Worm (Caenorhabditis elegans): ENCODE results near the gene srx-4.

srx-4 gene

DNA sequence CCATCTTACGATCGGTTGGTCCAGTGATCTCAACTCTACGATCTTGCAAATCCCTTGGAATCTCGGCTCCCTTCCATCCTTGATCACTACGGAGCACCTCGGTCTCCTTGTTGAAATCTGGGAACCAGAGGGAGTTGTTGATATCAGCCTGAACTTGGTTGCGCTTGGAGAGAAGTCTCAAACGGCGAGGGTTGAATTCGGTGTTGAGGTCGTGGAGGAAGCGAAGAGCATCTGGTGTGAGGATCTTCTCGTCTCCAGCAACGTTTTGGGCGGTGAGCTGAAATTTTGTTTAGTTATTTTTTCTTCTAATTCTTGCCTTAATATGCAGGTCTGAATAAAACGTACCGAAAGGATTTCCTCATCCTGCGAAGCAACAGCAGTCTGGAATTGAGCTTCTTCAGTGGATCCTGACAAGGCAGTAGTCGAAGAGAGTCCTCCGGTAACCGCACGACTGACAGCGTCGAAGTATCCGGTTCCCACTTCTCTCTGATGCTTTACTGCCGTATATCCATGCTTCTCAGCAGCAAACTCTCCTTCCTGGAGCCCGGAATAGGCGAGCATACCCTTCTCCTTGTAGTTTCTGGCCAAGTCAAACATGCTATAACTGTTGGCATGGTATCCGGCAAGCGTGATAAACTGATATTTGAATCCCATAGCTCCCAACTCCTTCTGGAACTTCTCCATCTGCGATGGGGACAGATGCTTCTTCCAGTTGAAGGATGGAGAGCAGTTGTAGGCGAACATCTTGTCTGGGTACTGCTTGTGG is 33.4 kb upstream of the srx-4 start:
- TF ChIP-seq nhr-2 (tag; optimal IDR thresholded peaks at IDR 0.05) = no peak
- TF ChIP-seq sem-2 (GFP tag; optimal IDR thresholded peaks at IDR 0.05) = no peak
- TF ChIP-seq bed-3 (GFP tag; optimal IDR thresholded peaks at IDR 0.05) = no peak
- no peak for TF ChIP-seq nhr-76 (tag; optimal IDR thresholded peaks at IDR 0.05)
- no peak for TF ChIP-seq mep-1 (tag; optimal IDR thresholded peaks at IDR 0.05)
- no peak for TF ChIP-seq ceh-83 (GFP tag; optimal IDR thresholded peaks at IDR 0.05)
- TF ChIP-seq blmp-1 (tag; optimal IDR thresholded peaks at IDR 0.05) = no peak
- TF ChIP-seq unc-120 (tag; optimal IDR thresholded peaks at IDR 0.05; ENCODE audit: poor library complexity, severe bottlenecking) = no peak
- no peak for TF ChIP-seq nhr-28 (tag; optimal IDR thresholded peaks at IDR 0.05)
- TF ChIP-seq ztf-11 (tag; optimal IDR thresholded peaks at IDR 0.05) = no peak
- no peak for TF ChIP-seq lin-13 (tag; optimal IDR thresholded peaks at IDR 0.05)
- no peak for TF ChIP-seq ces-1 (GFP tag; optimal IDR thresholded peaks at IDR 0.05)
- TF ChIP-seq pha-4 (tag; optimal IDR thresholded peaks at IDR 0.05) = no peak
- TF ChIP-seq unc-39 (tag; optimal IDR thresholded peaks at IDR 0.05) = no peak
- no peak for TF ChIP-seq drap-1 (GFP tag; optimal IDR thresholded peaks at IDR 0.05)
- no peak for TF ChIP-seq mls-2 (tag; optimal IDR thresholded peaks at IDR 0.05)
- TF ChIP-seq flh-1 (GFP tag; optimal IDR thresholded peaks at IDR 0.05) = no peak
- no peak for TF ChIP-seq elt-3 (tag; optimal IDR thresholded peaks at IDR 0.05)

DNA sequence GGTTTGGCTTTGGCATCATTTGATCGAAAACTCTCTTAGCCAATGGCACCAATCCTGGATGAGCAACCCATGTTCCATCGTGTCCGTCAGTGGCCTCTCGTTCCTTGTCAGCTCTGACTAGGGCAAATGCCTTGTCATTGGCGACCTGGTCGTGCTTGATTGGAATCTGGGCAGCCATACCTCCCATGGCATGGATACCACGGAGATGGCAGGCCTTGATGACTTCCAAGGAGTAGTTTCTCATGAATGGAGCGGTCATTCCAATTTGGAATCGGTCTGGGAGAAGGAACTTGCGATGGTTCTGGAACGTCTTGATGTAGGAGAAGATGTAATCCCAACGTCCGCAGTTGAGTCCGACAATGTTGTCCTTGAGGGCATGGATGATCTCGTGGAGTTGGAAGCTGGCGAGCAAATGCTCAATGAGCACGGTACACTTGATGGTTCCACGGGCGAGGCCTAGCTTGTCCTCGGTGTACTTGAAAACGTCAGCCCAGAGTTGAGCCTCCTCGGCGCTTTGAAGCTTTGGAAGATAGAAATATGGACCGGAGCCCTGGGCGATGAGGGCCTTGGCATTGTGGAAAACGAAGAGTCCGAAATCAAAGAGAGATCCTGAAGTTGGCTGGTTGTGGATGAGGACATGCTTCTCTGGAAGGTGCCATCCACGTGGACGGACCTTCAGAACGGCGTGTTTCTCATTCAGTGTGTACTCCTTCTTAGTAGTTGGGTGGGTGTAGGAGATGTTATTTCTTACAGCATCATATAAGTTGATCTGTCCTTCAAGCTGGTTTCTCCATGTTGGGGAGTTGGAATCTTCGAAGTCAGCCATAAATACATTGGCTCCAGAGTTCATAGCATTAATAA is 32.6 kb upstream of the srx-4 start:
- TF ChIP-seq lin-13 (tag; optimal IDR thresholded peaks at IDR 0.05) (no peak), hlh-1 (tag; optimal IDR thresholded peaks at IDR 0.05) (no peak), ceh-39 (tag; optimal IDR thresholded peaks at IDR 0.05) (no peak), blmp-1 (tag; optimal IDR thresholded peaks at IDR 0.05) (no peak), bed-3 (GFP tag; optimal IDR thresholded peaks at IDR 0.05) (no peak), nhr-28 (tag; optimal IDR thresholded peaks at IDR 0.05) (no peak), sem-2 (GFP tag; optimal IDR thresholded peaks at IDR 0.05) (no peak), ztf-11 (tag; optimal IDR thresholded peaks at IDR 0.05) (no peak), tbx-8 (GFP tag; optimal IDR thresholded peaks at IDR 0.05) (no peak), nhr-76 (tag; optimal IDR thresholded peaks at IDR 0.05) (no peak), lin-32 (GFP tag; optimal IDR thresholded peaks at IDR 0.05) (no peak), lsy-2 (tag; optimal IDR thresholded peaks at IDR 0.05) (no peak), ham-2 (GFP tag; optimal IDR thresholded peaks at IDR 0.05) (no peak), cnd-1 (tag; optimal IDR thresholded peaks at IDR 0.05) (no peak), zip-8 (tag; optimal IDR thresholded peaks at IDR 0.05) (no peak), mls-2 (tag; optimal IDR thresholded peaks at IDR 0.05) (no peak), nhr-237 (tag; optimal IDR thresholded peaks at IDR 0.05) (no peak), unc-62 (GFP tag; optimal IDR thresholded peaks at IDR 0.05) (no peak), unc-120 (tag; optimal IDR thresholded peaks at IDR 0.05; ENCODE audit: poor library complexity, severe bottlenecking) (no peak)

DNA sequence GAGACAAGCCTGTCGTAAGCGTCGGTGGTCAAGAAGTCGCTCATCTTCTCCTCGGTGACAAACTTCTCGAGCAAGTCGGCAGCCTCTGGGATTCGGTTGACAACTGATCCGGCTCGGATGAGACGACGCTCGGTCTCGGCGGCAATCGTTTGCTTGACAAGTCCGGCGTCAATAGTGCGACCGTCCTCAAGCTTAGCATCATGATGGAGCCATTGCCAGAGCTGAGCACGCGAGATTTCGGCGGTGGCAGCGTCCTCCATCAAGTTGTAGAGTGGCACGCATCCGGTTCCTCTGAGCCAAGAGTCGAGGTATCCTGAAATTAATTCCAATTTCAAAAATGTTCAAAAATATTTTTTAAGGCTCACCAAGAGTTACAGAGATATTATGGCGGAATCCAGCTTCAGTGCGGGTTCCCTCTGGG is 31.9 kb upstream of the srx-4 start:
- TF ChIP-seq nhr-12 (tag; optimal IDR thresholded peaks at IDR 0.05) (no peak), zip-8 (tag; optimal IDR thresholded peaks at IDR 0.05) (no peak), tbx-8 (GFP tag; optimal IDR thresholded peaks at IDR 0.05) (no peak), ceh-83 (GFP tag; optimal IDR thresholded peaks at IDR 0.05) (no peak), drap-1 (GFP tag; optimal IDR thresholded peaks at IDR 0.05) (no peak), elt-1 (tag; optimal IDR thresholded peaks at IDR 0.05; ENCODE audit: borderline replicate concordance, insufficient read depth) (no peak), mls-2 (tag; optimal IDR thresholded peaks at IDR 0.05) (no peak), snpc-4 (tag; optimal IDR thresholded peaks at IDR 0.05) (no peak), blmp-1 (tag; optimal IDR thresholded peaks at IDR 0.05) (no peak), nhr-2 (tag; optimal IDR thresholded peaks at IDR 0.05) (no peak), hlh-1 (tag; optimal IDR thresholded peaks at IDR 0.05) (no peak), elt-3 (tag; optimal IDR thresholded peaks at IDR 0.05) (no peak), ces-1 (GFP tag; optimal IDR thresholded peaks at IDR 0.05) (no peak)

DNA sequence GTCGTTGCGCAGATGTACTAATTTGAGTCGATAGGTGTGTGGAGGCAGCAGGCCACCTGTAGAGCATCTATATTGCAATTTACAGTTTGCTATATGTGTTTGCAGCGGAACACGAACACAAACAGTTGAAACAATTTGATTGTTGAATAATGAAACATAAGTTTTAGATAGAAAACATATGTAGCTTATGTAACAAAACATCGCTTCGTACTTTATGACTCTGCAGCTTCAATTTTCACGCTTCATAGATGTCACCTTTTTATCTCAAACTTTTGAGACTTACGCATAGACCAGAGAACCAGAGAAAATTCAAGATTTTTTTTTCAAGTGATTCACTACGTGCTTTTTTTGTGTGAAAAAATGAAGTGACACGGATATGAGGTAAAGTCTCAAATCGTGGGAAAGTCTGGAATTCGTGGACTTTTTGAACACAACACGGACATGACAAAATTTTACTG is 31.4 kb upstream of the srx-4 start, which contains the start of gene fbxb-72:
Gene fbxb-72 (minus strand): TSS at position 58 of the 458 bp plus-strand sequence.
- TF ChIP-seq ceh-39 (tag; optimal IDR thresholded peaks at IDR 0.05) (peak; percentile 44), hlh-1 (tag; optimal IDR thresholded peaks at IDR 0.05) (peak; percentile 9), mab-5 (tag; optimal IDR thresholded peaks at IDR 0.05) (no peak), sptf-1 (tag; optimal IDR thresholded peaks at IDR 0.05) (peak; percentile 18), nhr-237 (tag; optimal IDR thresholded peaks at IDR 0.05) (no peak)
